Fruit fly (Drosophila melanogaster) whole organism: ENCODE measurements around the gene CG11342.

Experiments used
- CG8478 ChIP-seq: fragments of >200 bp; optimal IDR thresholded peaks from 2 replicates; lab custom pipeline; 2018; ENCODE audit warnings: inconsistent platforms
- Dll ChIP-seq: fragments of >200 bp; optimal IDR thresholded peaks from 2 replicates; lab custom pipeline; 2017
- EcR ChIP-seq, 2 experiments: fragments of >200 bp; optimal IDR thresholded peaks; 2 replicates each; lab custom pipeline; 2017; ENCODE audit warnings: missing biosample characterization in 2 of 2, missing genetic modification characterization in 2 of 2, missing genetic modification reagents in 2 of 2
- pan ChIP-seq: fragments of >200 bp; optimal IDR thresholded peaks from 2 replicates; lab custom pipeline; 2017
- psq ChIP-seq: fragments of >200 bp; optimal IDR thresholded peaks from 2 replicates; lab custom pipeline; 2017

DNA sequence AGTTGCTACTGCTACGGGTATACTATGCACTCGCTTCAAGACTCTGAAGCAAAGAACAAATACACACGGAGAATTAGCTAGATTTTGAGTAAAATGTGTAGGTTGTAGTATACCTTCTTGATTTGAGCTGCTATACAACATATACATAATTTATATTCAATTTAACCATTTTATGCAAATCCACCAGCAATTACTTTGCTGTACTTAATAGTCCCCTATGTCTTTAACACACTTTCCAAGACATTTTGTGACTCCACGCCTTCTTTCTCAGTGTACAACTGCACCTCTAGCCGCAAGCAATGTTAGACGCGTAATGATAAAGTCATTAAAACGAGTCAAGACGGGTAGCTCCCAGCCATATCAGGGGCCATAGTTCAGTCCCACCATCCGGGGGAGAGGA lies 30.7 kb downstream of the CG11342 start:
- no peak for TF ChIP-seq pan (lab: Kevin White, UChicago)
- no peak for TF ChIP-seq EcR (GFP tag; optimal IDR thresholded peaks at IDR 0.05; lab: Kevin White, UChicago)
- no peak for TF ChIP-seq Dll
- TF ChIP-seq psq: no peak
- no peak for TF ChIP-seq CG8478 (lab: Kevin White, UChicago)
